Worm (Caenorhabditis elegans): ENCODE results near the gene lipl-5.

The lipl-5 gene

ce11 chrV:376790-377189 lies 8.8 kb upstream of the lipl-5 start:
- no peak for TF ChIP-seq nhr-102 (tag; optimal IDR thresholded peaks at IDR 0.05)
- peak; percentile 19; the same call in 1 of the 2 replicates for TF ChIP-seq dmd-6 (GFP tag; IDR thresholded peaks at IDR 0.05)
- peak; percentile 68 for TF ChIP-seq pqm-1 (tag; optimal IDR thresholded peaks at IDR 0.05)
- no peak for TF ChIP-seq madf-9 (GFP tag; conservative IDR thresholded peaks at IDR 0.05)

DNA sequence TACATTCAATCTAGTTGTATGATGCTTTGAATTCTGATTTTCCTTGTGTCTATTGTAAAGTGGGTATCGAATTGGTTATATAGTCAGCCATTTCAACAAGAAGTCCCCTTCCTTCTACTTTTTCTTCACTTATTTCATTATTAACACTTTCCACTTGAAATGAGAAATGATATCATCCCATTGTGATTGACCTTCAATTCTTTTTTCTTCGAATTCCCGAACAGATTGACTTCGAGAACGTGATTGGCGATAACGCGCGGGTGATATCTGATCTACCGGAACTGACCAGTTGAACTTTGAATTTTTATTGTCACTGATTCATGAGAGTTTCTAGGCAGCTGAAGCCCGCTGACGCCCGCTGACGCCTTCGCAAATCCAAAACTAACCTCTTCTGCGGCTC lies 7.3 kb upstream of the lipl-5 start:
- TF ChIP-seq ZK546.5 (tag; optimal IDR thresholded peaks at IDR 0.05) (no peak), nhr-48 (tag; optimal IDR thresholded peaks at IDR 0.05) (peak; percentile 31), tra-1 (GFP tag; IDR thresholded peaks at IDR 0.05) (0 out of 2 replicates have a peak, but pooled peaks have one; percentile 28), hlh-30 (tag; optimal IDR thresholded peaks at IDR 0.05; ENCODE audit: insufficient read depth) (peak; percentile 29), nhr-28 (tag; optimal IDR thresholded peaks at IDR 0.05) (peak; percentile 63), mdl-1 (tag; optimal IDR thresholded peaks at IDR 0.05) (peak in 1 of 2 experiments; percentile 22), dmd-6 (GFP tag; IDR thresholded peaks at IDR 0.05) (peak; percentile 31), hlh-11 (tag; optimal IDR thresholded peaks at IDR 0.05) (peak; percentile 14), nhr-77 (tag; optimal IDR thresholded peaks at IDR 0.05) (no peak), unc-39 (tag; optimal IDR thresholded peaks at IDR 0.05) (no peak), mxl-3 (GFP tag; optimal IDR thresholded peaks at IDR 0.05) (peak; percentile 19)

ce11 chrV:380186-380585 lies 5.4 kb upstream of the lipl-5 start, which contains the start of gene mltn-8:
Gene mltn-8 (minus strand): TSS chrV:380286.
- TF ChIP-seq T26A8.4 (GFP tag; IDR thresholded peaks at IDR 0.05), result no peak
- TF ChIP-seq aha-1 (tag), result no peak
- no peak for TF ChIP-seq snpc-1.2 (GFP tag; IDR thresholded peaks at IDR 0.05)
- no peak for TF ChIP-seq nhr-237 (tag; optimal IDR thresholded peaks at IDR 0.05)
- no peak for TF ChIP-seq sdz-12 (GFP tag; optimal IDR thresholded peaks at IDR 0.05)
- TF ChIP-seq ceh-20 (GFP tag; IDR thresholded peaks at IDR 0.05), result no peak
- TF ChIP-seq zfp-2 (tag; optimal IDR thresholded peaks at IDR 0.05), result no peak
- TF ChIP-seq saeg-2 (GFP tag; IDR thresholded peaks at IDR 0.05), result no peak
- no peak for TF ChIP-seq skn-1 (tag; optimal IDR thresholded peaks at IDR 0.05)
- no peak for TF ChIP-seq nhr-11 (tag; optimal IDR thresholded peaks at IDR 0.05)
- TF ChIP-seq lin-1 (GFP tag; IDR thresholded peaks at IDR 0.05), result no peak
- no peak for TF ChIP-seq zip-11 (GFP tag; IDR thresholded peaks at IDR 0.05)
- no peak for TF ChIP-seq gei-8 (GFP tag; optimal IDR thresholded peaks at IDR 0.05)
- no peak for TF ChIP-seq F37D6.2 (tag; optimal IDR thresholded peaks at IDR 0.05)

DNA sequence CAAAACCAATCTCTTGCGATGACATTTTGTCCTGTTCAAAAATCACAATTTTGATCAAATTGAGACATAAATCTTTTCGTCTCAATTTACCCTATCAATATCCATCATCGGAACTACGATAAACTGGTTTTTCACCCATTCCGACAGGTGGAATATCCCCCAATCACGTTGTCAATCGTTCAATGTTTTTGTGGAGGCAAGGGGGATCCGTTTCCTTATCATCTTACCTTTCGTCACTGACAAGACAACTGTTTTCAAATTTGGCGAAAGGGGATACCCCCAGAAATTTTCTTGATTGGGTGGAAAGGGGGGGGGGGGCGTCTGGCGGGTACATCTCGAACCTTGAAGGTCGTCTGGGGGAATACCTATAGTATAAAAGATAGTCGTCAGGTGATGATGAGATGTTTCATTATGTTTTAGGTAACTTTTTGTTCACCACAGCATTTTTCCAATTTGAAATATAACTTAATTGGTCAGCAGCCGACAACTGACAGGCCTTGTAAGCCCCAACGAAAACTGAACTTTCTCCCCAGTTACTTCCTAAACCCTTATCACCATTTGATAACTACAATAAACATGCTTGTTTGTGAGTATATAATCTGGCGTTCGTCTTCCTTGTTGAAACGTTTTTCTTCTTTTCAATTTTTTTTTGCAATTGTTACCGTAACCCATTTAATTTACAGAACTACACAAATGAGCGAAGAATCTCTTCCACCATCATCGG lies 4.2 kb upstream of the lipl-5 start, which contains the start of gene ZK6.8:
TSS of gene ZK6.8 (plus strand) at position 682 of the 724 bp plus-strand sequence.
- peak; percentile 43 for TF ChIP-seq dmd-6 (GFP tag; IDR thresholded peaks at IDR 0.05)
- peak; percentile 87 for TF ChIP-seq nhr-28 (tag; optimal IDR thresholded peaks at IDR 0.05)
- no peak for TF ChIP-seq saeg-2 (GFP tag; IDR thresholded peaks at IDR 0.05)
- no peak for TF ChIP-seq T26A8.4 (GFP tag; IDR thresholded peaks at IDR 0.05)
- peak; percentile 87 for TF ChIP-seq hlh-11 (tag; optimal IDR thresholded peaks at IDR 0.05)
- TF ChIP-seq nhr-10 (tag; optimal IDR thresholded peaks at IDR 0.05), result peak; percentile 11
- peak; percentile 88 for TF ChIP-seq nhr-48 (tag; optimal IDR thresholded peaks at IDR 0.05)
- TF ChIP-seq unc-62 (GFP tag; optimal IDR thresholded peaks at IDR 0.05 in 1 of 2), result peak in 1 of 2 experiments; percentile 93
- no peak for TF ChIP-seq unc-62 (tag; optimal IDR thresholded peaks at IDR 0.05)
- TF ChIP-seq ces-1 (GFP tag; optimal IDR thresholded peaks at IDR 0.05), result no peak
- TF ChIP-seq aha-1 (tag), result peak; percentile 51
- TF ChIP-seq dmd-8 (GFP tag; IDR thresholded peaks at IDR 0.05), result no peak
- no peak for TF ChIP-seq egl-27 (tag; optimal IDR thresholded peaks at IDR 0.05)
- no peak for TF ChIP-seq madf-9 (GFP tag; conservative IDR thresholded peaks at IDR 0.05)
- TF ChIP-seq pqm-1 (tag; optimal IDR thresholded peaks at IDR 0.05), result peak; percentile 6
- TF ChIP-seq attf-4 (tag; optimal IDR thresholded peaks at IDR 0.05), result no peak
- TF ChIP-seq sdz-12 (GFP tag; optimal IDR thresholded peaks at IDR 0.05), result no peak
- TF ChIP-seq nhr-102 (tag; optimal IDR thresholded peaks at IDR 0.05), result no peak
- TF ChIP-seq zip-2 (tag; optimal IDR thresholded peaks at IDR 0.05), result no peak
- no peak for TF ChIP-seq arid-1 (GFP tag; conservative IDR thresholded peaks at IDR 0.05)
- TF ChIP-seq zip-11 (GFP tag; IDR thresholded peaks at IDR 0.05), result no peak
- no peak for TF ChIP-seq fkh-10 (GFP tag; optimal IDR thresholded peaks at IDR 0.05)
- no peak for TF ChIP-seq Y105C5A.15 (GFP tag; IDR thresholded peaks at IDR 0.05)
- TF ChIP-seq nhr-237 (tag; optimal IDR thresholded peaks at IDR 0.05), result no peak
- no peak for TF ChIP-seq fos-1 (tag; optimal IDR thresholded peaks at IDR 0.05)
- peak; percentile 82 for TF ChIP-seq cey-2 (tag; optimal IDR thresholded peaks at IDR 0.05; ENCODE audit: borderline replicate concordance, insufficient read depth)
- TF ChIP-seq rbr-2 (tag; optimal IDR thresholded peaks at IDR 0.05), result no peak
- TF ChIP-seq Y75B8A.6 (GFP tag; IDR thresholded peaks at IDR 0.05), result no peak
- TF ChIP-seq jun-1 (tag; optimal IDR thresholded peaks at IDR 0.05), result no peak
